Worm (Caenorhabditis elegans) whole organism, mixed stage, embryonic: ENCODE data around the gene ZC266.1.

Experiments used
- elt-1 ChIP-seq: sonication (generic microtip); optimal IDR thresholded peaks from 2 replicates; lab custom pipeline; 2017; ENCODE audit warnings: missing genetic modification characterization, mild to moderate bottlenecking, missing compliant biosample characterization, antibody characterized with exemption, moderate library complexity, borderline replicate concordance; ENCODE audit not compliant: insufficient read depth
- nhr-28 ChIP-seq: fragments of 150-350 bp; optimal IDR thresholded peaks from 2 replicates; lab custom pipeline; 2014; ENCODE audit warnings: missing biosample characterization, missing genetic modification characterization
- pha-4 ChIP-seq: fragments of 150-350 bp; optimal IDR thresholded peaks from 2 replicates; lab custom pipeline; 2018; ENCODE audit warnings: missing biosample characterization, missing genetic modification reagents, missing genetic modification characterization
- unc-62 ChIP-seq: fragments of 150-350 bp; optimal IDR thresholded peaks from 2 replicates; lab custom pipeline; 2014; ENCODE audit warnings: missing biosample characterization, missing genetic modification reagents, missing genetic modification characterization
- ztf-11 ChIP-seq: fragments of 150-350 bp; optimal IDR thresholded peaks from 2 replicates; lab custom pipeline; 2014; ENCODE audit warnings: missing biosample characterization, missing genetic modification characterization

DNA sequence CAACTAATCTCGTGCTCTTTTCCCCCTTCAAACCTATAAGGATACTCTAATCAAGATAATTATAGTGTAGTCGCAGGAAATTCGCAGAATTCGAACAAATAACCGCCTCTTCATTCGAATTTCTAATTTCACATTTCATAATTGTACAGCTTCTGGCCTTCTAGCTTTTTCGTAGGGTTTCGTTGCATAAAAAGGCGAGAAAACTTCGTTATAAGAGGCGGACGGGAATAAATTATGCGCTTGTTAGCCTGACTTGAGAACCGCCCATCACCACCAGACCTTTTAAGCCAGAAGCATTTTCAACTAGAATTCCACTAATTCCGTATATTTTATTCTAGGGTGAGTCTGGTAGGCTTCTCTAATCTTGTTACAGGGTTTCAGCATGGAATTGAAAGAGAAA lies 18.4 kb downstream of the ZC266.1 start, which contains the start of gene K03B4.4:
- TF ChIP-seq nhr-28 (tag; lab: Kevin White, UChicago) (no peak), unc-62 (GFP tag; lab: Kevin White, UChicago) (no peak), pha-4 (tag; lab: Kevin White, UChicago) (no peak), ztf-11 (tag; lab: Kevin White, UChicago) (no peak), elt-1 (tag; lab: Kevin White, UChicago) (no peak)
